Worm (Caenorhabditis elegans): ENCODE results near the gene K07G6.1.

- TF ChIP-seq nhr-28 (tag; optimal IDR thresholded peaks at IDR 0.05) = no peak
- TF ChIP-seq aly-2 (tag; optimal IDR thresholded peaks at IDR 0.05) = no peak
- no peak for TF ChIP-seq mdl-1 (tag; optimal IDR thresholded peaks at IDR 0.05)
- TF ChIP-seq lin-39 (tag; optimal IDR thresholded peaks at IDR 0.05) = no peak
- no peak for TF ChIP-seq snpc-4 (tag; optimal IDR thresholded peaks at IDR 0.05)
- TF ChIP-seq nhr-237 (tag; optimal IDR thresholded peaks at IDR 0.05) = no peak
- TF ChIP-seq egl-27 (tag; optimal IDR thresholded peaks at IDR 0.05) = no peak
- no peak for TF ChIP-seq pha-4 (tag; optimal IDR thresholded peaks at IDR 0.05)
- no peak for TF ChIP-seq elt-3 (tag; optimal IDR thresholded peaks at IDR 0.05)
- TF ChIP-seq tbx-2 (tag; optimal IDR thresholded peaks at IDR 0.05) = no peak
- no peak for TF ChIP-seq lsy-12 (tag; optimal IDR thresholded peaks at IDR 0.05)
Observed at ce11 chrII:1731932-1732331, 9.4 kb upstream of the K07G6.1 start, which contains the start of gene ceh-82.
